Fruit fly (Drosophila melanogaster): ENCODE measurements around the gene CG13049.
A peak's percentile ranks its signal among the peaks of the same experiment; 100 is the strongest.

The CG13049 gene

dm6 chr3L:16308380-16308779, 26.6 kb upstream of the CG13049 start, which contains the start of gene CG13042:
TSS of gene CG13042 (minus strand) at chr3L:16308480.
- no peak for TF ChIP-seq CG6163 (GFP tag; IDR thresholded peaks at IDR 0.05)
- TF ChIP-seq achi (GFP tag; optimal IDR thresholded peaks at IDR 0.05) = no peak

- TF ChIP-seq Sox15 (GFP tag; optimal IDR thresholded peaks at IDR 0.05) (no peak), ss (GFP tag; optimal IDR thresholded peaks at IDR 0.05) (no peak), svp (GFP tag) (peak; percentile 30), CG34406 (GFP tag; optimal IDR thresholded peaks at IDR 0.05) (no peak)
Observed at dm6 chr3L:16305820-16306650, 24.3 kb upstream of the CG13049 start, which contains the start of the genes CG13043 and CG13063. TSS of gene CG13043 (minus strand) at chr3L:16305870. TSS of gene CG13063 (plus strand) at chr3L:16306600.

dm6 chr3L:16303982-16304381, 22.3 kb upstream of the CG13049 start, which contains the start of gene CG43249:
TSS of gene CG43249 (plus strand) at chr3L:16304282.
- no peak for TF ChIP-seq net (GFP tag; optimal IDR thresholded peaks at IDR 0.05)
- TF ChIP-seq CG11902 (GFP tag; optimal IDR thresholded peaks at IDR 0.05) = no peak
- TF ChIP-seq CG6808 (GFP tag; optimal IDR thresholded peaks at IDR 0.05) = no peak
- no peak for TF ChIP-seq CG1621 (tag; optimal IDR thresholded peaks at IDR 0.05)
- no peak for TF ChIP-seq salr (GFP tag; optimal IDR thresholded peaks at IDR 0.05)
- TF ChIP-seq esn (GFP tag; optimal IDR thresholded peaks at IDR 0.05) = no peak
- no peak for TF ChIP-seq Ets21C (GFP tag; optimal IDR thresholded peaks at IDR 0.05)
- no peak for TF ChIP-seq CG9139 (GFP tag; optimal IDR thresholded peaks at IDR 0.05)
- no peak for TF ChIP-seq Eip75B (GFP tag; optimal IDR thresholded peaks at IDR 0.05)
- TF ChIP-seq CG8632 (GFP tag; optimal IDR thresholded peaks at IDR 0.05) = no peak
- no peak for TF ChIP-seq fkh (GFP tag; optimal IDR thresholded peaks at IDR 0.05)
- no peak for TF ChIP-seq Hr39 (GFP tag; optimal IDR thresholded peaks at IDR 0.05)
- no peak for TF ChIP-seq OdsH (GFP tag; optimal IDR thresholded peaks at IDR 0.05)

dm6 chr3L:16303078-16303477, 21.3 kb upstream of the CG13049 start, which contains the start of gene CG13044:
TSS of gene CG13044 (minus strand) at chr3L:16303178.
- TF ChIP-seq CG6854 (GFP tag; optimal IDR thresholded peaks at IDR 0.05) (no peak), Blimp-1 (GFP tag; optimal IDR thresholded peaks at IDR 0.05) (peak; percentile 41)

- no peak for TF ChIP-seq cyc (GFP tag; optimal IDR thresholded peaks at IDR 0.05)
- TF ChIP-seq Gug (GFP tag; IDR thresholded peaks at IDR 0.05) = no peak
- TF ChIP-seq dac (GFP tag; optimal IDR thresholded peaks at IDR 0.05) = no peak
- TF ChIP-seq Hr4 (GFP tag; optimal IDR thresholded peaks at IDR 0.05) = no peak
- TF ChIP-seq salr (GFP tag; optimal IDR thresholded peaks at IDR 0.05) = no peak
Observed at dm6 chr3L:16301153-16301552, 19.4 kb upstream of the CG13049 start, which contains the start of gene CG4982. TSS of gene CG4982 (plus strand) at chr3L:16301453.

dm6 chr3L:16295447-16295846, 13.7 kb upstream of the CG13049 start, which contains the start of gene CG4962:
TSS of gene CG4962 (minus strand) at chr3L:16295547.
- no peak for TF ChIP-seq esn (GFP tag; optimal IDR thresholded peaks at IDR 0.05)
- no peak for TF ChIP-seq CG11902 (GFP tag; optimal IDR thresholded peaks at IDR 0.05)
- no peak for TF ChIP-seq Met (GFP tag; optimal IDR thresholded peaks at IDR 0.05)
- TF ChIP-seq lz (GFP tag; optimal IDR thresholded peaks at IDR 0.05) = no peak
- no peak for TF ChIP-seq net (GFP tag; optimal IDR thresholded peaks at IDR 0.05)

- TF ChIP-seq CG3919 (GFP tag; optimal IDR thresholded peaks at IDR 0.05) (peak; percentile 22), CG15336 (GFP tag; IDR thresholded peaks at IDR 0.05) (no peak), CG6163 (GFP tag; IDR thresholded peaks at IDR 0.05) (0 out of 3 replicates have a peak, but pooled peaks have one; percentile 30), CG16779 (tag; optimal IDR thresholded peaks at IDR 0.05) (no peak), CG8632 (GFP tag; optimal IDR thresholded peaks at IDR 0.05) (no peak)
Observed at dm6 chr3L:16291678-16292077, 9.9 kb upstream of the CG13049 start.
